Fruit fly (Drosophila melanogaster) whole organism, adult: ENCODE measurements around the gene RanBP3.
A peak's percentile ranks its signal among the peaks of the same experiment; 100 is the strongest.

Source experiments
- CG11617 ChIP-seq: fragments of 200-800 bp; sonication (Bioruptor generic); optimal IDR thresholded peaks from 2 replicates; lab custom pipeline; 2017; ENCODE audit warnings: mild to moderate bottlenecking, missing biosample characterization, missing genetic modification reagents, missing genetic modification characterization
- CG12768 ChIP-seq: fragments of 200-800 bp; sonication (Bioruptor generic); optimal IDR thresholded peaks from 2 replicates; lab custom pipeline; 2017; ENCODE audit warnings: missing biosample characterization, missing genetic modification characterization, mild to moderate bottlenecking, moderate library complexity, missing genetic modification reagents
- CG5204 ChIP-seq: fragments of 200-800 bp; sonication (Bioruptor generic); optimal IDR thresholded peaks from 2 replicates; lab custom pipeline; 2016; ENCODE audit warnings: missing biosample characterization, missing genetic modification characterization
- CG7101 ChIP-seq: fragments of 200-800 bp; sonication (Bioruptor generic); optimal IDR thresholded peaks from 2 replicates; lab custom pipeline; 2018; ENCODE audit warnings: missing biosample characterization, mild to moderate bottlenecking, missing genetic modification characterization, moderate library complexity
- Crg-1 ChIP-seq: fragments of 200-800 bp; sonication (Bioruptor generic); optimal IDR thresholded peaks from 2 replicates; lab custom pipeline; 2016; ENCODE audit warnings: missing biosample characterization, missing genetic modification characterization
- cic ChIP-seq: fragments of 200-800 bp; sonication (Bioruptor generic); optimal IDR thresholded peaks from 2 replicates; lab custom pipeline; 2017; ENCODE audit warnings: missing biosample characterization, mild to moderate bottlenecking, missing genetic modification characterization, moderate library complexity
- kay ChIP-seq: fragments of 200-800 bp; sonication (Bioruptor generic); peaks from one replicate; lab custom pipeline; 2016; ENCODE audit warnings: missing biosample characterization, missing genetic modification characterization, borderline replicate concordance
- pad ChIP-seq: fragments of 200-800 bp; sonication (Bioruptor generic); optimal IDR thresholded peaks from 3 replicates; lab custom pipeline; 2017; ENCODE audit warnings: missing biosample characterization, missing genetic modification characterization, mild to moderate bottlenecking, moderate library complexity, missing genetic modification reagents

- no peak for TF ChIP-seq CG5204 (GFP tag; lab: Kevin White, UChicago)
- no peak for TF ChIP-seq CG12768 (GFP tag; lab: Kevin White, UChicago)
- no peak for TF ChIP-seq CG7101 (tag; lab: Kevin White, UChicago)
- TF ChIP-seq CG11617 (GFP tag; lab: Kevin White, UChicago): no peak
- TF ChIP-seq cic (GFP tag; lab: Kevin White, UChicago): peak; percentile 47
- no peak for TF ChIP-seq kay (GFP tag; lab: Kevin White, UChicago)
- TF ChIP-seq pad: no peak
- TF ChIP-seq Crg-1 (GFP tag; lab: Kevin White, UChicago): no peak
Measured at dm6 chr3R:23783403-23783757, 30.7 kb upstream of the RanBP3 start.
